Fruit fly (Drosophila melanogaster) whole organism, embryonic: Measurements from ENCODE around the gene Targ2.

Source experiments
- Ada2b ChIP-seq: fragments of 200-800 bp; sonication (Bioruptor generic); IDR thresholded peaks from 2 replicates; pipeline ENCODE4 v1.3.6; 2022; ENCODE audit warnings: missing biosample characterization, missing genetic modification characterization
- Atf-2 ChIP-seq: fragments of 200-800 bp; sonication (Bioruptor generic); optimal IDR thresholded peaks from 2 replicates; lab custom pipeline; 2016; ENCODE audit warnings: missing biosample characterization, missing genetic modification characterization
- Bdp1 ChIP-seq: fragments of 200-800 bp; sonication (Bioruptor generic); optimal IDR thresholded peaks from 3 replicates; lab custom pipeline; 2016; ENCODE audit warnings: missing biosample characterization, missing genetic modification characterization
- CG10543 ChIP-seq: fragments of 200-800 bp; sonication (Bioruptor generic); optimal IDR thresholded peaks from 3 replicates; lab custom pipeline; 2017; ENCODE audit warnings: missing biosample characterization, mild to moderate bottlenecking, missing genetic modification characterization, moderate library complexity
- CG11504 ChIP-seq: fragments of 200-800 bp; sonication (Bioruptor generic); optimal IDR thresholded peaks from 3 replicates; lab custom pipeline; 2019; ENCODE audit warnings: missing biosample characterization, mild to moderate bottlenecking, missing genetic modification characterization, moderate library complexity
- CG13894 ChIP-seq: fragments of 200-800 bp; sonication (Bioruptor generic); optimal IDR thresholded peaks from 3 replicates; lab custom pipeline; 2018; ENCODE audit warnings: missing biosample characterization, mild to moderate bottlenecking, missing genetic modification characterization, moderate library complexity
- CG14441 ChIP-seq: fragments of 200-800 bp; sonication (Bioruptor generic); IDR thresholded peaks from 2 replicates; pipeline ENCODE4 v1.3.6; 2022; ENCODE audit warnings: missing biosample characterization, missing genetic modification characterization
- CG1832 ChIP-seq: fragments of 200-800 bp; sonication (Bioruptor generic); optimal IDR thresholded peaks from 2 replicates; lab custom pipeline; 2017; ENCODE audit warnings: missing biosample characterization, mild to moderate bottlenecking, missing genetic modification characterization, inconsistent platforms
- CG18764 ChIP-seq: fragments of 200-800 bp; sonication (Bioruptor generic); optimal IDR thresholded peaks from 3 replicates; lab custom pipeline; 2016; ENCODE audit warnings: missing biosample characterization, missing genetic modification characterization
- CG2120 ChIP-seq: fragments of 200-800 bp; sonication (Bioruptor generic); optimal IDR thresholded peaks from 3 replicates; lab custom pipeline; 2016; ENCODE audit warnings: missing biosample characterization, missing genetic modification characterization
- CG2199 ChIP-seq: fragments of 200-800 bp; sonication (Bioruptor generic); IDR thresholded peaks from 3 replicates; pipeline ENCODE4 v1.3.6; 2022; ENCODE audit warnings: missing biosample characterization, missing genetic modification characterization
- CG5953 ChIP-seq: fragments of 200-800 bp; sonication (Bioruptor generic); IDR thresholded peaks from 2 replicates; pipeline ENCODE4 v1.3.6; 2022; ENCODE audit warnings: missing biosample characterization, missing genetic modification characterization
- CG6254 ChIP-seq: fragments of 200-800 bp; sonication (Bioruptor generic); optimal IDR thresholded peaks from 3 replicates; lab custom pipeline; 2017; ENCODE audit warnings: mild to moderate bottlenecking, missing biosample characterization, missing genetic modification reagents, missing genetic modification characterization
- CG7839 ChIP-seq: fragments of 200-800 bp; sonication (Bioruptor generic); optimal IDR thresholded peaks from 3 replicates; lab custom pipeline; 2018; ENCODE audit warnings: missing biosample characterization, mild to moderate bottlenecking, missing genetic modification characterization, moderate library complexity
- CG8478 ChIP-seq: fragments of >200 bp; optimal IDR thresholded peaks from 2 replicates; lab custom pipeline; 2018
- Drgx ChIP-seq: fragments of 200-800 bp; sonication (Bioruptor generic); IDR thresholded peaks from 2 replicates; pipeline ENCODE4 v1.3.6; 2022; ENCODE audit warnings: missing biosample characterization, missing genetic modification characterization
- Elba2 ChIP-seq: fragments of 200-800 bp; sonication (Bioruptor generic); optimal IDR thresholded peaks from 3 replicates; lab custom pipeline; 2016; ENCODE audit warnings: missing biosample characterization, missing genetic modification characterization
- GATAe ChIP-seq: fragments of 200-800 bp; sonication (Bioruptor generic); conservative IDR thresholded peaks from 2 replicates; pipeline ENCODE4 v1.3.6; 2022; ENCODE audit warnings: missing biosample characterization, missing genetic modification characterization
- H15 ChIP-seq: fragments of 200-800 bp; sonication (Bioruptor generic); IDR thresholded peaks from 3 replicates; pipeline ENCODE4 v1.3.6; 2022; ENCODE audit warnings: missing biosample characterization, missing genetic modification characterization
- Nf-YC ChIP-seq: fragments of 200-800 bp; optimal IDR thresholded peaks from 3 replicates; lab custom pipeline; 2019; ENCODE audit warnings: missing biosample characterization, mild to moderate bottlenecking, missing genetic modification characterization, moderate library complexity
- Oaz ChIP-seq: fragments of 200-800 bp; sonication (Bioruptor generic); IDR thresholded peaks from 2 replicates; pipeline ENCODE4 v1.3.6; 2022; ENCODE audit warnings: missing biosample characterization, missing genetic modification characterization
- Pdp1 ChIP-seq, 2 experiments: fragments of 200-800 bp; sonication (Bioruptor generic); optimal IDR thresholded peaks; 3 replicates each; lab custom pipeline; 2016; ENCODE audit warnings: missing biosample characterization in 2 of 2, missing genetic modification characterization in 2 of 2, mild to moderate bottlenecking in 1 of 2, moderate library complexity in 1 of 2
- Rfx ChIP-seq: fragments of 200-800 bp; sonication (Bioruptor generic); IDR thresholded peaks from 2 replicates; pipeline ENCODE4 v1.3.6; 2022; ENCODE audit warnings: missing biosample characterization, missing genetic modification characterization
- Six4 ChIP-seq: fragments of 200-800 bp; sonication (Bioruptor generic); optimal IDR thresholded peaks from 2 replicates; lab custom pipeline; 2016; ENCODE audit warnings: missing biosample characterization, missing genetic modification characterization
- Sry-δ ChIP-seq: fragments of 200-800 bp; sonication (Bioruptor generic); optimal IDR thresholded peaks from 2 replicates; lab custom pipeline; 2016; ENCODE audit warnings: missing biosample characterization, missing genetic modification characterization
- Ssrp ChIP-seq: fragments of 200-800 bp; sonication (Bioruptor generic); optimal IDR thresholded peaks from 2 replicates; lab custom pipeline; 2018; ENCODE audit warnings: missing biosample characterization, mild to moderate bottlenecking, missing genetic modification characterization, moderate library complexity
- TFAM ChIP-seq: fragments of 200-800 bp; sonication (Bioruptor generic); optimal IDR thresholded peaks from 2 replicates; lab custom pipeline; 2017; ENCODE audit warnings: missing biosample characterization, missing genetic modification characterization, inconsistent platforms
- Usf ChIP-seq: fragments of 200-800 bp; sonication (Bioruptor generic); optimal IDR thresholded peaks from 2 replicates; lab custom pipeline; 2017; ENCODE audit warnings: missing genotype, missing biosample characterization, missing genetic modification characterization
- cg ChIP-seq: fragments of 200-800 bp; sonication (Bioruptor generic); optimal IDR thresholded peaks from 3 replicates; lab custom pipeline; 2019; ENCODE audit warnings: missing biosample characterization, mild to moderate bottlenecking, missing genetic modification characterization, moderate library complexity
- crol ChIP-seq: fragments of 200-800 bp; sonication (Bioruptor generic); IDR thresholded peaks from 2 replicates; pipeline ENCODE4 v1.3.6; 2022; ENCODE audit warnings: missing biosample characterization, missing genetic modification characterization
- dan ChIP-seq: fragments of 200-800 bp; sonication (Bioruptor generic); IDR thresholded peaks from 2 replicates; pipeline ENCODE4 v1.3.6; 2022; ENCODE audit warnings: missing biosample characterization, missing genetic modification characterization
- danr ChIP-seq: fragments of 200-800 bp; sonication (Bioruptor generic); IDR thresholded peaks from 2 replicates; pipeline ENCODE4 v1.3.6; 2022; ENCODE audit warnings: missing biosample characterization, missing genetic modification characterization
- dpn ChIP-seq, 2 experiments: fragments of 200-800 bp; sonication (Bioruptor generic); optimal IDR thresholded peaks; 3 replicates each; lab custom pipeline; 2016; ENCODE audit warnings: missing biosample characterization in 2 of 2, missing genetic modification characterization in 2 of 2
- gce ChIP-seq: fragments of 200-800 bp; sonication (Bioruptor generic); IDR thresholded peaks from 3 replicates; pipeline ENCODE4 v1.3.6; 2022; ENCODE audit warnings: missing biosample characterization, missing genetic modification characterization
- gem ChIP-seq: fragments of 200-800 bp; sonication (Bioruptor generic); optimal IDR thresholded peaks from 2 replicates; lab custom pipeline; 2019; ENCODE audit warnings: missing biosample characterization, mild to moderate bottlenecking, missing genetic modification characterization, moderate library complexity
- grau ChIP-seq: fragments of 200-800 bp; optimal IDR thresholded peaks from 3 replicates; lab custom pipeline; 2019; ENCODE audit warnings: missing biosample characterization, mild to moderate bottlenecking, missing genetic modification characterization, moderate library complexity
- grn ChIP-seq: fragments of 200-800 bp; sonication (Bioruptor generic); optimal IDR thresholded peaks from 3 replicates; lab custom pipeline; 2017; ENCODE audit warnings: missing biosample characterization, missing genetic modification characterization
- lmd ChIP-seq: fragments of 200-800 bp; sonication (Bioruptor generic); IDR thresholded peaks from 2 replicates; pipeline ENCODE4 v1.3.6; 2022; ENCODE audit warnings: missing biosample characterization, missing genetic modification characterization
- lov ChIP-seq, 2 experiments: fragments of 200-800 bp in 1 of 2; fragments of >200 bp in 1 of 2; sonication (Bioruptor generic) in 1 of 2; IDR thresholded peaks in 1 of 2; optimal IDR thresholded peaks in 1 of 2; 2 replicates in 1 of 2; 3 replicates in 1 of 2; pipeline versions ENCODE4 v1.3.6 to Lab custom; 2017 to 2022; ENCODE audit warnings: missing biosample characterization in 1 of 2, missing genetic modification characterization in 1 of 2
- maf-S ChIP-seq: fragments of 200-800 bp; sonication (Bioruptor generic); optimal IDR thresholded peaks from 2 replicates; lab custom pipeline; 2016; ENCODE audit warnings: missing biosample characterization, missing genetic modification characterization
- mld ChIP-seq: fragments of 200-800 bp; sonication (Bioruptor generic); IDR thresholded peaks from 3 replicates; pipeline ENCODE4 v1.3.6; 2022; ENCODE audit warnings: missing biosample characterization, missing genetic modification characterization; ENCODE audit not compliant: partially characterized antibody
- pfk ChIP-seq: fragments of 200-800 bp; sonication (Bioruptor generic); optimal IDR thresholded peaks from 2 replicates; lab custom pipeline; 2018; ENCODE audit warnings: missing biosample characterization, mild to moderate bottlenecking, missing genetic modification characterization, moderate library complexity
- phol ChIP-seq: fragments of 200-800 bp; sonication (Bioruptor generic); optimal IDR thresholded peaks from 3 replicates; lab custom pipeline; 2018; ENCODE audit warnings: missing biosample characterization, mild to moderate bottlenecking, missing genetic modification characterization, moderate library complexity
- prd ChIP-seq, 3 experiments: fragments of >200 bp in 2 of 3; fragments of 200-800 bp in 1 of 3; sonication (Bioruptor generic) in 1 of 3; optimal IDR thresholded peaks in 2 of 3; IDR thresholded peaks in 1 of 3; 2 replicates in 2 of 3; 3 replicates in 1 of 3; pipeline versions ENCODE4 v1.3.6 to Lab custom; 2017 to 2022; ENCODE audit warnings: missing biosample characterization in 1 of 3, missing genetic modification characterization in 1 of 3
- schlank ChIP-seq: fragments of 200-800 bp; sonication (Bioruptor generic); optimal IDR thresholded peaks from 2 replicates; lab custom pipeline; 2018; ENCODE audit warnings: missing biosample characterization, mild to moderate bottlenecking, missing genetic modification characterization
- shn ChIP-seq: fragments of 200-800 bp; sonication (Bioruptor generic); optimal IDR thresholded peaks from 3 replicates; lab custom pipeline; 2016; ENCODE audit warnings: missing biosample characterization, missing genetic modification characterization
- slou ChIP-seq: fragments of 200-800 bp; sonication (Bioruptor generic); optimal IDR thresholded peaks from 3 replicates; lab custom pipeline; 2016; ENCODE audit warnings: missing biosample characterization, missing genetic modification characterization
- sob ChIP-seq: fragments of 200-800 bp; sonication (Bioruptor generic); IDR thresholded peaks from 2 replicates; pipeline ENCODE4 v1.3.6; 2022; ENCODE audit warnings: missing biosample characterization, missing genetic modification characterization
- stwl ChIP-seq: fragments of 200-800 bp; sonication (Bioruptor generic); optimal IDR thresholded peaks from 3 replicates; lab custom pipeline; 2018; ENCODE audit warnings: missing biosample characterization, mild to moderate bottlenecking, missing genetic modification characterization, moderate library complexity
- tgo ChIP-seq: fragments of 200-800 bp; sonication (Bioruptor generic); IDR thresholded peaks from 3 replicates; pipeline ENCODE4 v1.3.6; 2022; ENCODE audit warnings: missing biosample characterization, missing genetic modification characterization
- twi ChIP-seq: fragments of 200-800 bp; optimal IDR thresholded peaks from 2 replicates; lab custom pipeline; 2019; ENCODE audit warnings: missing biosample characterization, mild to moderate bottlenecking, missing genetic modification characterization, moderate library complexity

Gene Targ2

DNA sequence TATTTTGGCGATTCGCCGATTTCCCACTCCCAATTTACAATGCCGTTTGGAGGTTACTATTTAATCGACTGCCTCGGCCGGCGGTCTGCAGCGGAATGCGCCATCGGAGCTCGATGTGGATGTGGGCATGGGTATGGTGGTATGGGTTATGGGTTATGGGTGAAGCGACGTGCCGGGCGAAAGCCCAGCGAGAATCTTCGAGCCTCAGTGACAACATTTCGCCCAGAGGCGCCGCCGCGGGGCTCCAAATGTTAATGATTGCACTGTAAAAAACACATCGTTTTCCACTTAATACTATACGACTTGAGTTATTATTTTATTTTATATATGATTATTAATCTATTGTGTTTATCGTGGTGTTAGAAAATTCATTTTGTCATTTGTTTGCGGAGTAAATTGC, 2.4 kb downstream of the Targ2 start (continued):
- TF ChIP-seq pfk = no peak
- no peak for TF ChIP-seq Sry-δ (GFP tag; lab: Kevin White, UChicago)
- peak; percentile 38; the same call in 1 of the 2 replicates for TF ChIP-seq Rfx
- TF ChIP-seq Bdp1 (GFP tag; lab: Kevin White, UChicago) = no peak
- no peak for TF ChIP-seq Pdp1 (GFP tag; optimal IDR thresholded peaks at IDR 0.05; lab: Kevin White, UChicago)
- TF ChIP-seq TFAM = no peak
- TF ChIP-seq grn = no peak
- no peak for TF ChIP-seq CG2199
- TF ChIP-seq Drgx = 0 out of 2 replicates have a peak, but pooled peaks have one; percentile 19
- TF ChIP-seq gce (GFP tag; lab: Robert Waterston, UW) = 0 out of 3 replicates have a peak, but pooled peaks have one; percentile 55
- no peak for TF ChIP-seq dan (GFP tag; lab: Robert Waterston, UW)
- TF ChIP-seq Nf-YC (tag; lab: Kevin White, UChicago) = no peak
- no peak for TF ChIP-seq CG18764 (GFP tag; lab: Kevin White, UChicago)
- peak; percentile 25 for TF ChIP-seq CG10543 (GFP tag; lab: Kevin White, UChicago)
- no peak for TF ChIP-seq danr (GFP tag; lab: Robert Waterston, UW)
- TF ChIP-seq lov (optimal IDR thresholded peaks at IDR 0.05; lab: Kevin White, UChicago) = no peak
- no peak for TF ChIP-seq lov (GFP tag; IDR thresholded peaks at IDR 0.05; lab: Robert Waterston, UW)
- peak; percentile 22 for TF ChIP-seq CG11504 (tag; lab: Kevin White, UChicago)
- TF ChIP-seq twi (tag; lab: Kevin White, UChicago) = no peak
- TF ChIP-seq cg (GFP tag; lab: Kevin White, UChicago) = no peak
- no peak for TF ChIP-seq Elba2 (GFP tag; lab: Kevin White, UChicago)
- no peak for TF ChIP-seq Oaz (GFP tag; lab: Robert Waterston, UW)
- TF ChIP-seq Ada2b (GFP tag; lab: Robert Waterston, UW) = no peak
- no peak for TF ChIP-seq lmd (GFP tag; lab: Robert Waterston, UW)
- no peak for TF ChIP-seq sob (GFP tag; lab: Robert Waterston, UW)
- no peak for TF ChIP-seq shn
- no peak for TF ChIP-seq grau (tag; lab: Kevin White, UChicago)
- no peak for TF ChIP-seq Ssrp (tag; lab: Kevin White, UChicago)
- TF ChIP-seq phol = peak; percentile 20
- TF ChIP-seq CG14441 (GFP tag; lab: Robert Waterston, UW) = no peak
- no peak for TF ChIP-seq Six4 (GFP tag; lab: Kevin White, UChicago)
- no peak for TF ChIP-seq maf-S (GFP tag; lab: Kevin White, UChicago)
- no peak for TF ChIP-seq CG13894 (tag; lab: Kevin White, UChicago)
- TF ChIP-seq CG6254 (GFP tag; lab: Kevin White, UChicago) = no peak
- TF ChIP-seq mld (GFP tag; lab: Robert Waterston, UW) = no peak
- TF ChIP-seq prd (optimal IDR thresholded peaks at IDR 0.05; lab: Kevin White, UChicago) = no peak
- no peak for TF ChIP-seq prd (GFP tag; IDR thresholded peaks at IDR 0.05; lab: Robert Waterston, UW)
- no peak for TF ChIP-seq slou
- TF ChIP-seq CG1832 (GFP tag; lab: Kevin White, UChicago) = no peak
- no peak for TF ChIP-seq tgo
- no peak for TF ChIP-seq stwl (tag; lab: Kevin White, UChicago)
- TF ChIP-seq schlank = no peak
- no peak for TF ChIP-seq CG8478
- no peak for TF ChIP-seq GATAe
- no peak for TF ChIP-seq CG5953 (GFP tag; lab: Robert Waterston, UW)
- TF ChIP-seq H15 = no peak
- no peak for TF ChIP-seq Usf (GFP tag; lab: Kevin White, UChicago)
- 0 out of 2 replicates have a peak, but pooled peaks have one; percentile 33 for TF ChIP-seq crol (GFP tag; lab: Robert Waterston, UW)
- no peak for TF ChIP-seq Atf-2 (GFP tag; lab: Kevin White, UChicago)
- no peak for TF ChIP-seq dpn (GFP tag; optimal IDR thresholded peaks at IDR 0.05; lab: Kevin White, UChicago)
- no peak for TF ChIP-seq CG2120 (GFP tag; lab: Kevin White, UChicago)
- TF ChIP-seq gem (tag; lab: Kevin White, UChicago) = peak; percentile 27
- TF ChIP-seq CG7839 = peak; percentile 22
